Worm (Caenorhabditis elegans): Measurements from ENCODE around the gene C18D4.6.

- TF ChIP-seq lin-39 (tag; optimal IDR thresholded peaks at IDR 0.05) = no peak
- TF ChIP-seq lin-11 (tag; optimal IDR thresholded peaks at IDR 0.05) = no peak
- no peak for TF ChIP-seq unc-55 (GFP tag; optimal IDR thresholded peaks at IDR 0.05)
- TF ChIP-seq ceh-16 (tag; optimal IDR thresholded peaks at IDR 0.05) = no peak
- no peak for TF ChIP-seq zag-1 (tag; optimal IDR thresholded peaks at IDR 0.05)
- no peak for TF ChIP-seq nhr-21 (tag; optimal IDR thresholded peaks at IDR 0.05)
- no peak for TF ChIP-seq aly-2 (tag; optimal IDR thresholded peaks at IDR 0.05)
- TF ChIP-seq alr-1 (tag; optimal IDR thresholded peaks at IDR 0.05) = no peak
- TF ChIP-seq mdl-1 (tag; optimal IDR thresholded peaks at IDR 0.05) = no peak
- no peak for TF ChIP-seq ztf-11 (tag; optimal IDR thresholded peaks at IDR 0.05)
- no peak for TF ChIP-seq ztf-1 (GFP tag; conservative IDR thresholded peaks at IDR 0.05)
These were observed 52.1 kb downstream of the C18D4.6 start, which contains the start of gene scl-24 for ce11 chrV:17486034-17486433.

Measured in whole organism, L2 larva.